Worm (Caenorhabditis elegans) whole organism, midembryonic: ENCODE measurements around the gene ZC239.4.

Source experiments
- flt-1 ChIP-seq: fragments of 200-800 bp; sonication (Bioruptor generic); IDR thresholded peaks from 2 replicates; pipeline ENCODE4 v1.3.6; 2022; ENCODE audit warnings: missing genetic modification characterization, missing compliant biosample characterization
- klf-2 ChIP-seq: fragments of 200-800 bp; sonication (Bioruptor generic); conservative IDR thresholded peaks from 2 replicates; pipeline ENCODE4 v1.3.6; 2022; ENCODE audit warnings: missing genetic modification reagents, missing genetic modification characterization, missing compliant biosample characterization

- TF ChIP-seq klf-2 (GFP tag; lab: Robert Waterston, UW) (no peak), flt-1 (GFP tag; lab: Robert Waterston, UW) (no peak)
These were observed 4.7 kb upstream of the ZC239.4 start, which contains the start of gene ZC239.6 for ce11 chrII:3209251-3209650.
